Worm (Caenorhabditis elegans) whole organism, L3 larva: Measurements from ENCODE around the gene C01G10.1.
"Not testable (repeated sequence)": the region's sequence is repeated elsewhere in the genome, so short reads cannot be mapped to it uniquely, and the experiment has no call there.

ENCODE experiments used
- R02D3.7 ChIP-seq: fragments of 150-350 bp; optimal IDR thresholded peaks from 2 replicates; lab custom pipeline; 2014; ENCODE audit warnings: missing biosample characterization, missing genetic modification characterization
- ceh-82 ChIP-seq: fragments of 150-350 bp; optimal IDR thresholded peaks from 2 replicates; lab custom pipeline; 2014; ENCODE audit warnings: missing biosample characterization, missing genetic modification characterization
- ceh-9 ChIP-seq: sonication (generic microtip); optimal IDR thresholded peaks from 2 replicates; lab custom pipeline; 2018; ENCODE audit warnings: missing biosample characterization, missing genetic modification characterization
- elt-3 ChIP-seq, 3 experiments: fragments of 150-350 bp in 1 of 3; sonication (generic microtip) in 2 of 3; optimal IDR thresholded peaks; 2 replicates in 2 of 3; 4 replicates in 1 of 3; lab custom pipeline; 2014 to 2017; ENCODE audit warnings: missing biosample characterization in 3 of 3, missing genetic modification characterization in 3 of 3
- nhr-12 ChIP-seq: fragments of 150-350 bp; optimal IDR thresholded peaks from 2 replicates; lab custom pipeline; 2014; ENCODE audit warnings: missing biosample characterization, missing genetic modification characterization
- nhr-237 ChIP-seq: fragments of 150-350 bp; optimal IDR thresholded peaks from 2 replicates; lab custom pipeline; 2014; ENCODE audit warnings: missing biosample characterization, missing genetic modification characterization
- nhr-28 ChIP-seq: fragments of 150-350 bp; optimal IDR thresholded peaks from 2 replicates; lab custom pipeline; 2014; ENCODE audit warnings: missing biosample characterization, missing genetic modification characterization

DNA sequence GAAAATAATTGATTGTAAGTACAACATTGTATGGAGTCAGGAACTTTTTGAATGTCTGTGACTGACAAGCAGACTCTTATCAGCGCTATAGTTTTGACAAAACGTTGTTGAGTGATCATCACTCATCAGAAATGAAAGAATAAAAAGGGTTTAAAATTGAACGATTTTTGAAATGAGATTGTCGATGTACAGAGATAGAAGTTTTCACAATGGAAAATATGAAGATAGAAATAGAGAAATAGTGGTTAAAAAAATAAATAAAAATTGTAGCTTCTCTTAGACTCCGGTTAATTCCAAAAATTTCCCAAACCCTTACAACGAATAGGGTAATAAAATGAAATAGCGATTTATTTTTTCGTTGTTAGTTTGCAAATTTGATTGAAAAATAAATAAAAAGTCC lies 25.6 kb downstream of the C01G10.1 start, which contains the start of gene ugt-30:
- not testable (repeated sequence) for TF ChIP-seq ceh-82 (tag; lab: Kevin White, UChicago); ceh-9; nhr-28; elt-3 (tag; optimal IDR thresholded peaks at IDR 0.05; lab: Kevin White, UChicago); R02D3.7 (tag; lab: Kevin White, UChicago); nhr-237 (tag; lab: Kevin White, UChicago); nhr-12
